Fruit fly (Drosophila melanogaster): Measurements from ENCODE around the gene PGS1.

PGS1 gene

dm6 chr3R:18738086-18738485, 7.8 kb downstream of the PGS1 start (continued):
- TF ChIP-seq gsb-n (tag; optimal IDR thresholded peaks at IDR 0.05) (no peak), Six4 (GFP tag; optimal IDR thresholded peaks at IDR 0.05) (no peak), CG7271 (tag; optimal IDR thresholded peaks at IDR 0.05) (no peak), B-H2 (GFP tag; optimal IDR thresholded peaks at IDR 0.05) (no peak), CG17568 (GFP tag; optimal IDR thresholded peaks at IDR 0.05) (no peak), prd (optimal IDR thresholded peaks at IDR 0.05) (no peak), prd (GFP tag; IDR thresholded peaks at IDR 0.05) (peak; percentile 51; the same call in 2 of the 3 replicates), oc (tag; optimal IDR thresholded peaks at IDR 0.05) (no peak), CG9215 (GFP tag; IDR thresholded peaks at IDR 0.05) (no peak), slp2 (GFP tag; optimal IDR thresholded peaks at IDR 0.05) (no peak), CG32772 (GFP tag; IDR thresholded peaks at IDR 0.05) (no peak), sima (GFP tag; optimal IDR thresholded peaks at IDR 0.05) (no peak), caup (GFP tag; optimal IDR thresholded peaks at IDR 0.05; ENCODE audit: severe bottlenecking) (no peak), Drgx (GFP tag; IDR thresholded peaks at IDR 0.05) (no peak), vfl (GFP tag; optimal IDR thresholded peaks at IDR 0.05) (no peak), Stat92E (GFP tag; optimal IDR thresholded peaks at IDR 0.05) (no peak), zfh2 (GFP tag; optimal IDR thresholded peaks at IDR 0.05) (no peak), CG17912 (GFP tag; optimal IDR thresholded peaks at IDR 0.05) (no peak), ttk (GFP tag; IDR thresholded peaks at IDR 0.05) (no peak), E2f1 (GFP tag; IDR thresholded peaks at IDR 0.05) (no peak), Nf-YB (GFP tag; optimal IDR thresholded peaks at IDR 0.05) (no peak), ash1 (GFP tag; optimal IDR thresholded peaks at IDR 0.05) (no peak), CG8281 (tag; optimal IDR thresholded peaks at IDR 0.05) (no peak), CG1529 (GFP tag; optimal IDR thresholded peaks at IDR 0.05) (no peak), MTF-1 (GFP tag; optimal IDR thresholded peaks at IDR 0.05; ENCODE audit: borderline replicate concordance) (no peak), CG32532 (GFP tag; IDR thresholded peaks at IDR 0.05) (no peak), Deaf1 (tag; optimal IDR thresholded peaks at IDR 0.05) (no peak), usp (GFP tag; optimal IDR thresholded peaks at IDR 0.05) (no peak), CG2875 (GFP tag; optimal IDR thresholded peaks at IDR 0.05) (no peak), trh (GFP tag; optimal IDR thresholded peaks at IDR 0.05) (no peak), Poxn (GFP tag; IDR thresholded peaks at IDR 0.05) (no peak), CG18619 (GFP tag; optimal IDR thresholded peaks at IDR 0.05) (no peak), PHDP (tag; optimal IDR thresholded peaks at IDR 0.05) (no peak), peb (GFP tag; IDR thresholded peaks at IDR 0.05) (no peak), nerfin-1 (tag; optimal IDR thresholded peaks at IDR 0.05) (no peak), gcm (GFP tag; optimal IDR thresholded peaks at IDR 0.05) (no peak), CG17385 (GFP tag; optimal IDR thresholded peaks at IDR 0.05) (no peak), CG13287 (GFP tag; IDR thresholded peaks at IDR 0.05; ENCODE audit: partially characterized antibody) (no peak), lmd (GFP tag; IDR thresholded peaks at IDR 0.05) (no peak), tx (GFP tag; optimal IDR thresholded peaks at IDR 0.05) (no peak), CG11504 (tag; optimal IDR thresholded peaks at IDR 0.05) (no peak), mam (GFP tag; optimal IDR thresholded peaks at IDR 0.05) (no peak), CG34422 (GFP tag; IDR thresholded peaks at IDR 0.05) (no peak), CG10366 (GFP tag; IDR thresholded peaks at IDR 0.05) (no peak)
